Worm (Caenorhabditis elegans) whole organism, late embryonic: ENCODE measurements around the gene M02B7.7.

Experiments used
- C38D4.7 ChIP-seq: fragments of 200-800 bp; sonication (Bioruptor generic); optimal IDR thresholded peaks from 2 replicates; lab custom pipeline; 2018; ENCODE audit warnings: mild to moderate bottlenecking, missing genetic modification characterization, moderate library complexity, missing compliant biosample characterization
- F13H6.1 ChIP-seq: sonication (generic microtip); optimal IDR thresholded peaks from 2 replicates; lab custom pipeline; 2016; ENCODE audit warnings: missing genetic modification characterization, missing compliant biosample characterization
- K09A11.1 ChIP-seq: sonication (generic microtip); optimal IDR thresholded peaks from 2 replicates; lab custom pipeline; 2017; ENCODE audit warnings: antibody characterized with exemption, mild to moderate bottlenecking, missing genetic modification characterization, missing compliant biosample characterization; ENCODE audit not compliant: insufficient read depth
- ahr-1 ChIP-seq: sonication (generic microtip); optimal IDR thresholded peaks from 2 replicates; lab custom pipeline; 2016; ENCODE audit warnings: missing genetic modification characterization, missing compliant biosample characterization
- ama-1 ChIP-seq: fragments of 150-350 bp; optimal IDR thresholded peaks from 2 replicates; lab custom pipeline; 2014
- ceh-22 ChIP-seq: sonication (generic microtip); optimal IDR thresholded peaks from 2 replicates; lab custom pipeline; 2017; ENCODE audit warnings: missing biosample characterization, missing genetic modification characterization
- ceh-30 ChIP-seq: fragments of 150-350 bp; optimal IDR thresholded peaks from 2 replicates; lab custom pipeline; 2014; ENCODE audit warnings: missing biosample characterization, missing genetic modification characterization
- ceh-34 ChIP-seq: sonication (generic microtip); optimal IDR thresholded peaks from 2 replicates; lab custom pipeline; 2016; ENCODE audit warnings: mild to moderate bottlenecking, missing genetic modification characterization, missing compliant biosample characterization
- ceh-45 ChIP-seq: fragments of 200-800 bp; sonication (Bioruptor generic); IDR thresholded peaks from 2 replicates; pipeline ENCODE4 v1.3.6; 2022; ENCODE audit warnings: missing genetic modification reagents, missing genetic modification characterization, missing compliant biosample characterization
- ceh-48 ChIP-seq: sonication (generic microtip); optimal IDR thresholded peaks from 2 replicates; lab custom pipeline; 2016; ENCODE audit warnings: missing genetic modification characterization, inconsistent platforms, missing compliant biosample characterization
- dmd-4 ChIP-seq: sonication (generic microtip); optimal IDR thresholded peaks from 2 replicates; lab custom pipeline; 2016; ENCODE audit warnings: borderline replicate concordance, missing genetic modification characterization, missing compliant biosample characterization
- elt-4 ChIP-seq: sonication (generic microtip); optimal IDR thresholded peaks from 2 replicates; lab custom pipeline; 2016; ENCODE audit warnings: missing genetic modification characterization, missing compliant biosample characterization
- ets-4 ChIP-seq: sonication (generic microtip); optimal IDR thresholded peaks from 2 replicates; lab custom pipeline; 2016; ENCODE audit warnings: missing genetic modification characterization, missing compliant biosample characterization
- eyg-1 ChIP-seq: sonication (generic microtip); optimal IDR thresholded peaks from 2 replicates; lab custom pipeline; 2016; ENCODE audit warnings: missing genotype, missing genetic modification characterization, missing compliant biosample characterization
- fax-1 ChIP-seq: sonication (generic microtip); optimal IDR thresholded peaks from 2 replicates; lab custom pipeline; 2016; ENCODE audit warnings: missing genotype, missing genetic modification characterization, missing compliant biosample characterization
- fkh-10 ChIP-seq: fragments of 150-350 bp; optimal IDR thresholded peaks from 2 replicates; lab custom pipeline; 2014; ENCODE audit warnings: missing biosample characterization, missing genetic modification reagents, missing genetic modification characterization
- gmeb-2 ChIP-seq: sonication (generic microtip); optimal IDR thresholded peaks from 2 replicates; lab custom pipeline; 2016; ENCODE audit warnings: missing genetic modification characterization, inconsistent platforms, missing compliant biosample characterization
- hlh-8 ChIP-seq: sonication (generic microtip); optimal IDR thresholded peaks from 2 replicates; lab custom pipeline; 2016; ENCODE audit warnings: missing genotype, missing genetic modification characterization, missing compliant biosample characterization
- mec-3 ChIP-seq: sonication (generic microtip); optimal IDR thresholded peaks from 2 replicates; lab custom pipeline; 2016; ENCODE audit warnings: borderline replicate concordance, missing genetic modification characterization, missing compliant biosample characterization
- nhr-232 ChIP-seq: sonication (generic microtip); optimal IDR thresholded peaks from 2 replicates; lab custom pipeline; 2016; ENCODE audit warnings: missing genetic modification characterization, missing compliant biosample characterization
- pag-3 ChIP-seq: sonication (generic microtip); optimal IDR thresholded peaks from 2 replicates; lab custom pipeline; 2016; ENCODE audit warnings: missing compliant biosample characterization, missing genetic modification characterization, borderline replicate concordance
- pax-1 ChIP-seq: fragments of 150-350 bp; optimal IDR thresholded peaks from 2 replicates; lab custom pipeline; 2014; ENCODE audit warnings: missing biosample characterization, missing genetic modification characterization
- ref-2 ChIP-seq: sonication (generic microtip); optimal IDR thresholded peaks from 2 replicates; lab custom pipeline; 2016; ENCODE audit warnings: missing genetic modification characterization, missing compliant biosample characterization
- tbx-2 ChIP-seq: sonication (generic microtip); optimal IDR thresholded peaks from 2 replicates; lab custom pipeline; 2016; ENCODE audit warnings: missing genetic modification characterization, missing compliant biosample characterization
- tbx-7 ChIP-seq: sonication (generic microtip); optimal IDR thresholded peaks from 2 replicates; lab custom pipeline; 2016; ENCODE audit warnings: missing genotype, missing genetic modification characterization, missing compliant biosample characterization
- unc-3 ChIP-seq, 2 experiments: fragments of 200-800 bp in 1 of 2; sonication (Bioruptor generic) in 1 of 2; sonication (generic microtip) in 1 of 2; conservative IDR thresholded peaks in 1 of 2; optimal IDR thresholded peaks in 1 of 2; 2 replicates each; pipeline versions ENCODE4 v1.3.6 to Lab custom; 2016 to 2022; ENCODE audit warnings: missing compliant biosample characterization in 2 of 2, missing genetic modification characterization in 2 of 2, missing genetic modification reagents in 1 of 2
- unc-42 ChIP-seq: sonication (generic microtip); optimal IDR thresholded peaks from 2 replicates; lab custom pipeline; 2016; ENCODE audit warnings: missing genotype, missing genetic modification characterization, missing compliant biosample characterization
- unc-55 ChIP-seq: sonication (generic microtip); optimal IDR thresholded peaks from 2 replicates; lab custom pipeline; 2017; ENCODE audit warnings: missing biosample characterization, missing genetic modification reagents, missing genetic modification characterization
- ztf-16 ChIP-seq: sonication (generic microtip); optimal IDR thresholded peaks from 2 replicates; lab custom pipeline; 2017; ENCODE audit warnings: missing genetic modification characterization, missing compliant biosample characterization

M02B7.7 gene

DNA sequence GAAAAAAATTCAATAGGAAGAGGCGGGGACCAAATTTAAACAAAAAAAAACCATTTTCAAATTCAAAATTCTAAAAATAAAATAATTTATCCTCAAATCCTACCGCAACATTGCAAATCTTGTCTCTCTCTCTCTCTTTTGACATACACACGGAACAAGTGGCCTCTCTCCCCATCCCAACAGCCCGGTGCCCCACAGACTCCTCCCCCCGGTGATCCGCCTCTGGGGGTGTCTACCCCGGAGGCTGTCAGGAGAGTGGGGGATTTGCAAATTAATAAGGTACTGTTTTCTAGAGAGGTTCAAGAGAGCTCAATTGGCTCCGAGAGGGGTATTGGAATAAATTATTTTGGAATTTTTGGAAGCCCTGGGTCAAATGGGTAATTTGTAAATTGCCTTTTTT lies 39.2 kb downstream of the M02B7.7 start:
- no peak for TF ChIP-seq pax-1
- TF ChIP-seq dmd-4 (tag; lab: Kevin White, UChicago), result no peak
- TF ChIP-seq ceh-22, result no peak
- TF ChIP-seq ceh-34 (tag; lab: Kevin White, UChicago), result no peak
- no peak for TF ChIP-seq ztf-16 (tag; lab: Kevin White, UChicago)
- no peak for TF ChIP-seq mec-3 (tag; lab: Kevin White, UChicago)
- TF ChIP-seq eyg-1, result no peak
- TF ChIP-seq ets-4 (tag; lab: Kevin White, UChicago), result no peak
- TF ChIP-seq elt-4 (tag; lab: Kevin White, UChicago), result no peak
- no peak for TF ChIP-seq pag-3 (tag; lab: Kevin White, UChicago)
- TF ChIP-seq hlh-8 (tag; lab: Kevin White, UChicago), result no peak
- no peak for TF ChIP-seq gmeb-2 (tag; lab: Kevin White, UChicago)
- no peak for TF ChIP-seq ceh-30 (tag; lab: Kevin White, UChicago)

DNA sequence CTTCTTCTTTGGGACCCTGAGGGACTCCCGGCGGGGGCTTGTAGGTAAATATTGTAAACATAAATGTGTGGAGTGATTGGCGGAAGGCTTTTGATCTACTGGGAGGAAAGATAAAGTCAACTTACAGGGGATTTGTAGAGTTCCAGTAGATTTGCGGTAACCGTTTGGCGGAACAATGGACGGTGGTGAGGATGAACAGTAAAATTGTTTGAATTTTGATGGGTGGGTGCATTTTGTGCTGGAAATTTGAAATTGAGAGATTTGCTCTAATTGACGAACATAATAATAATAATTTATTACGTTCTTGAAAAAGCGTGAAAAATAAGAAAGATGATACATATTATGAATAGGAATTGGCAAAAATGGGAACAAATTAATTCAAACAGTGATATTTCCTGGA lies 40.4 kb downstream of the M02B7.7 start, which contains the start of gene vab-2:
TSS of gene vab-2 (minus strand) at position 238 of the 400 bp plus-strand sequence.
- TF ChIP-seq ceh-34 (tag; lab: Kevin White, UChicago) (no peak), ahr-1 (no peak), ceh-30 (tag; lab: Kevin White, UChicago) (no peak), fax-1 (no peak), fkh-10 (no peak), tbx-7 (tag; lab: Kevin White, UChicago) (no peak), pax-1 (no peak), hlh-8 (tag; lab: Kevin White, UChicago) (no peak), F13H6.1 (tag; lab: Kevin White, UChicago) (no peak), C38D4.7 (no peak), unc-55 (GFP tag; lab: Kevin White, UChicago) (no peak), ama-1 (lab: Kevin White, UChicago) (no peak), K09A11.1 (tag; lab: Kevin White, UChicago) (no peak), nhr-232 (no peak)

- no peak for TF ChIP-seq ceh-48 (tag; lab: Kevin White, UChicago)
- peak; percentile 82 for TF ChIP-seq unc-55 (GFP tag; lab: Kevin White, UChicago)
Measured at ce11 chrIV:3765457-3765856, 41.5 kb downstream of the M02B7.7 start.

DNA sequence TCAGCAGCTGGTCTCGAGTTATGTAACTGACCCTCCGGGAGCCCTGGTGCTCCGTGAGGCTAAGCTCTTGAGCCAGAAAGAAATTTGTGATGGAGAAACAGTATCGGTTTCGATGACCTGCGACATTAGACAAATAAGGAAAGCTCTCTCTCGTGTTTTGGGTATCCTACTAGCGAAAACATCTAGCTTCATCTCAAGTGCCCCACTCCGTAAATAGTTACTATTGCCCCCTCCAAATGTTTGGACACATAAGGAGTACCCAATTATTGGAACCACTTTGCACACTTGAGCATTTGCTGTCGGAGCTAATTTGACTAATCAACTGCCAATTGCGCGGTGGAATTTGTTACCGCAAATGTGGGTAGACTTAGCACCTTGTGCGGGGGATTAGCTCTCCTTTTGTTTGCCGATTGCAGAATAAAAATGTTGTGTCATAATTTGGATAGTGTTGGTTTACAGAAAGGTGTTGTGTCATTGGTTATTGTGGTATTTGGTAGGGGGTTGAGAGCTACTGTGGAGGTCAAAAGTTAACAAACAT lies 42.9 kb downstream of the M02B7.7 start:
- TF ChIP-seq ama-1 (lab: Kevin White, UChicago) (peak; percentile 43), ref-2 (peak; percentile 34), K09A11.1 (tag; lab: Kevin White, UChicago) (no peak), ztf-16 (tag; lab: Kevin White, UChicago) (no peak), unc-42 (peak; percentile 39), ceh-45 (no peak), ceh-22 (peak; percentile 60), tbx-2 (tag; lab: Kevin White, UChicago) (peak; percentile 69)

DNA sequence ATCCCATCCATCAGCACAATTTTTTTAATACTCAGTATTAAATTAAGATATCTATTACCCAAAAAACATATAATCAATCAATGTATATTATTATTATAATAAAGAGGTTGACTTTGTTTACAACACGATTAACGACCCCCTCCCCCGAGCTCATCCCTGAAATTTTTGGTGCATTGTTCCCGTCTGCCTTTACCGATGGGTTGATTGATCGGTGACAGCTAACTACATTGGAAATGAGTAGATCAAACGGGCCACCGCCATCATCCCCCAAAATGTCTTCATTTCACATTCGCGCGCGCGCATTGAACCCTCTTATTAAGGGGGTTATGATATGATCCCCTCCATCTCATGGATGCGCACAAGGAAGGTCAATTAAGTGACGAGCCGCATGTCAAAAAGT lies 47.2 kb downstream of the M02B7.7 start:
- TF ChIP-seq unc-3 (GFP tag; conservative IDR thresholded peaks at IDR 0.05; lab: Robert Waterston, UW) (no peak), unc-3 (tag; optimal IDR thresholded peaks at IDR 0.05; lab: Kevin White, UChicago) (no peak), unc-55 (GFP tag; lab: Kevin White, UChicago) (peak; percentile 57)
